Worm (Caenorhabditis elegans): ENCODE measurements around the gene msp-49.

msp-49 gene

DNA sequence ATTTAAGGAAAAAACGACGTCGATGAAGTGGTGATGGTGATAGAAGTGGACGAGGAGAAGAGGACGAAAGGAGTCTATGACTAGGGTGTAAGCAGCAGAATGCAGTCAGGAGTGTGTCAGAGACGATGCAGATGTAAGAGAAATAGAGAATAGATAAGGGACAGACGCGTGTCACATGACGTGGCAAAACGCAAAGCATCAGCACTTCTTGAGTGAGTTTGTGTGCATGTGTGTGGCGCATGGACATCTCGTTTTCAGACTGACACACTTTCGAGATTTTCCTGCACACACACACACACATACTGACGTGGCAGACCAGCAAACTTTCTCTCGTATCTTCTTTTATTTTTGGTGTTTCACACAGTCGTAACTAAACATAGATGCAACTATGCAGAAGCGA lies 11.7 kb upstream of the msp-49 start (continued):
- TF ChIP-seq saeg-2 (GFP tag; IDR thresholded peaks at IDR 0.05), result 0 out of 2 replicates have a peak, but pooled peaks have one; percentile 24
- peak; percentile 2 for TF ChIP-seq F37D6.2 (tag; optimal IDR thresholded peaks at IDR 0.05)
- peak; percentile 80; the same call in 1 of the 2 replicates for TF ChIP-seq ceh-20 (GFP tag; IDR thresholded peaks at IDR 0.05)
- TF ChIP-seq zip-11 (GFP tag; IDR thresholded peaks at IDR 0.05), result no peak
- TF ChIP-seq hmg-1.1 (GFP tag; IDR thresholded peaks at IDR 0.05), result peak; percentile 67
- no peak for TF ChIP-seq attf-4 (tag; optimal IDR thresholded peaks at IDR 0.05)
- TF ChIP-seq F44E2.7 (GFP tag; IDR thresholded peaks at IDR 0.05), result no peak
- no peak for TF ChIP-seq aly-2 (tag; optimal IDR thresholded peaks at IDR 0.05)
- TF ChIP-seq ceh-28 (tag; optimal IDR thresholded peaks at IDR 0.05), result no peak
- TF ChIP-seq hlh-30 (tag; optimal IDR thresholded peaks at IDR 0.05; ENCODE audit: insufficient read depth), result peak; percentile 98
- no peak for TF ChIP-seq ceh-32 (tag; optimal IDR thresholded peaks at IDR 0.05; ENCODE audit: poor library complexity)
- peak; percentile 57; the same call in 1 of the 2 replicates for TF ChIP-seq mxl-2 (GFP tag; conservative IDR thresholded peaks at IDR 0.05)
- peak; percentile 42 for TF ChIP-seq nhr-6 (tag; optimal IDR thresholded peaks at IDR 0.05)
- no peak for TF ChIP-seq lim-7 (GFP tag; IDR thresholded peaks at IDR 0.05)
- peak; percentile 65 for TF ChIP-seq T20F7.1 (GFP tag; optimal IDR thresholded peaks at IDR 0.05)
- TF ChIP-seq zag-1 (tag; optimal IDR thresholded peaks at IDR 0.05), result no peak
- TF ChIP-seq madf-5 (GFP tag; IDR thresholded peaks at IDR 0.05), result no peak
- peak; percentile 68 for TF ChIP-seq nhr-102 (tag; optimal IDR thresholded peaks at IDR 0.05)
- TF ChIP-seq hif-1 (tag; optimal IDR thresholded peaks at IDR 0.05), result peak in 1 of 2 experiments; percentile 65

DNA sequence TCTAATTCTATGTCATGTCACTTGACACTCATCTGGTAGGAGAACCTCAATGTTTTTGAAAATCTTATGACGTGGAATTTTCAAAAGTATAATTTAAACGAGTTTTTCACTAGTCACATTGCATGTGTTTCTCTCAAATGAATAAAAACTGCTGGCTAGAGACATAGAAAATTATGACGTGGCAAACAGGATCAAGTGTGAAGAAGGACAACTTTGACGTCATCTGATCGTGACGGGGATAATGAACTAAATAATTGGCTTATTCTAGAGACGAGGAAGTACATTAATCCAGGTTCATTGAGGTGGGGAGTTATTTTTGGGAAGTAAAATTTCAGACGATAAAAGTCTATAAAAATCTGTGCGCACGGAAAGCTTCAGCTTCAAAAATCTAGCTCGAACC lies 11.0 kb upstream of the msp-49 start:
- TF ChIP-seq hlh-11 (tag; optimal IDR thresholded peaks at IDR 0.05) (no peak), Y48G9A.11 (GFP tag; IDR thresholded peaks at IDR 0.05) (no peak), nhr-48 (tag; optimal IDR thresholded peaks at IDR 0.05) (no peak), dmd-8 (GFP tag; IDR thresholded peaks at IDR 0.05) (no peak), lin-1 (GFP tag; IDR thresholded peaks at IDR 0.05) (no peak), mxl-2 (GFP tag; conservative IDR thresholded peaks at IDR 0.05) (no peak), nhr-42 (GFP tag; IDR thresholded peaks at IDR 0.05) (no peak), lin-29 (GFP tag; IDR thresholded peaks at IDR 0.05) (no peak), F44E2.7 (GFP tag; IDR thresholded peaks at IDR 0.05) (no peak), ceh-28 (tag; optimal IDR thresholded peaks at IDR 0.05) (no peak), unc-130 (GFP tag; optimal IDR thresholded peaks at IDR 0.05) (no peak), lir-3 (tag; optimal IDR thresholded peaks at IDR 0.05) (no peak), daf-12 (tag; optimal IDR thresholded peaks at IDR 0.05) (no peak), Y75B8A.6 (GFP tag; IDR thresholded peaks at IDR 0.05) (no peak), ZK337.2 (GFP tag; IDR thresholded peaks at IDR 0.05) (no peak), F10B5.3 (tag; optimal IDR thresholded peaks at IDR 0.05) (no peak), lin-15B (tag; optimal IDR thresholded peaks at IDR 0.05) (no peak)

DNA sequence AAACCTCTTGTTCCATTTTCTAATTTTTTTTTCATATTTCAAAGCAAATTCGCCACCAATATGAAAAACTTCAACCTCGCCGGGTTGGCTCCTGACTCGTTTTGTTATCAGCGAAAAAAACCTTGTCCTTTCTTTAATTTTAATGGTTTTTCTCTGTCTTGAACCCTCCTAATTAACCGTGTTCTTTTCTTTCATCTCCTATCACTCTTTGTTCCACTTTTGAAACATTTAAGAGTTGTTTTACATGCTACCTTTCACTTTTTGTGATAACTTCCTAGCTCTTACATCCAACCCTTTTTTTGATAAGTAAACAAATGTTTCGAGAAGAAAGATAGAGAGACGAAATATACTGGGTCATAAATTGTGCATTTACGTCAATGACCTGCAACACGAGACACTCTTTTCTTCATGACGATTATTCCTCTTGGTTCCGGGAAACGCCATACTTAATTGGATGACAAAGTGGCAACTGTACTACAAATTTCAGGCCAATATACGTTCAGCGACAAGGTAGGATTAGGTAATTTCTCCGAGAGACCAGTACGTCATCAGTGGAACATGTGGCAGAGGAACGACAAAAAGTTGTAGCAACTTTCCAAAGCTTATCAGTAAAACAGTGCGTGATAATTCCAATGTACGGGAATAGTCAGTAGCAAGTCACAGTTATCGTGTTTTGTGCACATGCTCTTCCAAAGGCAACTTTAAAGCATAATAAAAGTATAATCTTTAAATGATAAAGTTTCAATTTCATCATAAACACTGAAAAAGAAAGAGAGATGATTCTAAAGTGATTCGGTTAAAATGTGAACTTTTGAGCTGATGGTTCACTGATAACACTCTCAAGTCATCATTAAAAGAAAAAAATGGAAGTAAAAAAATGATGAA lies 9.3 kb upstream of the msp-49 start:
- TF ChIP-seq ceh-82 (tag; optimal IDR thresholded peaks at IDR 0.05) (no peak), mxl-3 (GFP tag; optimal IDR thresholded peaks at IDR 0.05) (peak; percentile 29), unc-39 (tag; optimal IDR thresholded peaks at IDR 0.05) (no peak), dve-1 (tag; optimal IDR thresholded peaks at IDR 0.05; ENCODE audit: insufficient read depth) (peak; percentile 82), nhr-102 (tag; optimal IDR thresholded peaks at IDR 0.05) (peak; percentile 51), unc-62 (GFP tag; optimal IDR thresholded peaks at IDR 0.05 in 1 of 2) (no peak), unc-62 (tag; optimal IDR thresholded peaks at IDR 0.05) (no peak), duxl-1 (tag; optimal IDR thresholded peaks at IDR 0.05; ENCODE audit: poor library complexity) (peak; percentile 5), daf-16 (GFP tag; optimal IDR thresholded peaks at IDR 0.05) (no peak), daf-16 (tag; optimal IDR thresholded peaks at IDR 0.05) (peak; percentile 77), F37D6.2 (tag; optimal IDR thresholded peaks at IDR 0.05) (no peak), hlh-11 (tag; optimal IDR thresholded peaks at IDR 0.05) (peak; percentile 64), ceh-28 (tag; optimal IDR thresholded peaks at IDR 0.05) (no peak), dpl-1 (GFP tag; optimal IDR thresholded peaks at IDR 0.05) (no peak), pqm-1 (tag; optimal IDR thresholded peaks at IDR 0.05) (peak; percentile 86), nhr-11 (tag; optimal IDR thresholded peaks at IDR 0.05) (no peak), ZK546.5 (tag; optimal IDR thresholded peaks at IDR 0.05) (no peak), lin-29 (GFP tag; IDR thresholded peaks at IDR 0.05) (no peak), nhr-48 (tag; optimal IDR thresholded peaks at IDR 0.05) (peak; percentile 56), skn-1 (tag; optimal IDR thresholded peaks at IDR 0.05) (no peak), hlh-30 (tag; optimal IDR thresholded peaks at IDR 0.05; ENCODE audit: insufficient read depth) (no peak)
